Worm (Caenorhabditis elegans) whole organism, mixed stage, embryonic: ENCODE data around the gene F14F9.8.

Experiments
- M03D4.4 ChIP-seq: sonication (generic microtip); optimal IDR thresholded peaks from 2 replicates; lab custom pipeline; 2017; ENCODE audit warnings: mild to moderate bottlenecking, missing genetic modification characterization, missing compliant biosample characterization
- bed-3 ChIP-seq: fragments of 200-800 bp; sonication (Bioruptor generic); optimal IDR thresholded peaks from 3 replicates; lab custom pipeline; 2018; ENCODE audit warnings: mild to moderate bottlenecking, missing genetic modification characterization, moderate library complexity, missing compliant biosample characterization
- blmp-1 ChIP-seq: fragments of 150-350 bp; optimal IDR thresholded peaks from 2 replicates; lab custom pipeline; 2014; ENCODE audit warnings: missing biosample characterization, missing genetic modification characterization
- ceh-39 ChIP-seq: fragments of 150-350 bp; optimal IDR thresholded peaks from 2 replicates; lab custom pipeline; 2014; ENCODE audit warnings: missing biosample characterization, missing genetic modification characterization
- ceh-43 ChIP-seq: fragments of 200-800 bp; sonication (Bioruptor generic); optimal IDR thresholded peaks from 2 replicates; lab custom pipeline; 2018; ENCODE audit warnings: mild to moderate bottlenecking, missing genetic modification characterization, moderate library complexity, missing compliant biosample characterization
- ceh-83 ChIP-seq: fragments of 200-800 bp; sonication (Bioruptor generic); optimal IDR thresholded peaks from 2 replicates; lab custom pipeline; 2018; ENCODE audit warnings: mild to moderate bottlenecking, missing genetic modification characterization, missing compliant biosample characterization
- ces-1 ChIP-seq: fragments of 150-350 bp; optimal IDR thresholded peaks from 2 replicates; lab custom pipeline; 2014; ENCODE audit warnings: missing biosample characterization, missing genetic modification reagents, missing genetic modification characterization
- cnd-1 ChIP-seq: fragments of 200-800 bp; sonication (Bioruptor generic); optimal IDR thresholded peaks from 2 replicates; lab custom pipeline; 2018; ENCODE audit warnings: mild to moderate bottlenecking, missing genetic modification characterization, missing compliant biosample characterization
- drap-1 ChIP-seq: fragments of 200-800 bp; sonication (Bioruptor generic); optimal IDR thresholded peaks from 3 replicates; lab custom pipeline; 2018; ENCODE audit warnings: mild to moderate bottlenecking, missing genetic modification characterization, missing compliant biosample characterization
- elt-1 ChIP-seq: sonication (generic microtip); optimal IDR thresholded peaks from 2 replicates; lab custom pipeline; 2017; ENCODE audit warnings: missing genetic modification characterization, mild to moderate bottlenecking, missing compliant biosample characterization, antibody characterized with exemption, moderate library complexity, borderline replicate concordance; ENCODE audit not compliant: insufficient read depth
- ham-2 ChIP-seq: fragments of 200-800 bp; sonication (Bioruptor generic); optimal IDR thresholded peaks from 2 replicates; lab custom pipeline; 2018; ENCODE audit warnings: mild to moderate bottlenecking, missing genetic modification characterization, missing compliant biosample characterization
- hlh-1 ChIP-seq: fragments of 150-350 bp; optimal IDR thresholded peaks from 2 replicates; lab custom pipeline; 2014; ENCODE audit warnings: missing biosample characterization, missing genetic modification reagents, missing genetic modification characterization
- lin-13 ChIP-seq: fragments of 150-350 bp; optimal IDR thresholded peaks from 2 replicates; lab custom pipeline; 2014; ENCODE audit warnings: missing biosample characterization, missing genetic modification characterization
- lin-32 ChIP-seq: fragments of 200-800 bp; sonication (Bioruptor generic); optimal IDR thresholded peaks from 2 replicates; lab custom pipeline; 2018; ENCODE audit warnings: mild to moderate bottlenecking, missing genetic modification characterization, missing compliant biosample characterization
- lsy-2 ChIP-seq: fragments of 150-350 bp; optimal IDR thresholded peaks from 2 replicates; lab custom pipeline; 2014; ENCODE audit warnings: missing biosample characterization, missing genetic modification characterization
- mab-5 ChIP-seq: fragments of 150-350 bp; optimal IDR thresholded peaks from 2 replicates; lab custom pipeline; 2014; ENCODE audit warnings: missing biosample characterization, missing genetic modification characterization
- mep-1 ChIP-seq: fragments of 150-350 bp; optimal IDR thresholded peaks from 2 replicates; lab custom pipeline; 2017; ENCODE audit warnings: missing biosample characterization, missing genetic modification reagents, missing genetic modification characterization, inconsistent platforms
- mls-2 ChIP-seq: sonication (generic microtip); optimal IDR thresholded peaks from 2 replicates; lab custom pipeline; 2016; ENCODE audit warnings: mild to moderate bottlenecking, missing genetic modification characterization, moderate library complexity, missing compliant biosample characterization
- nhr-12 ChIP-seq: fragments of 150-350 bp; optimal IDR thresholded peaks from 2 replicates; lab custom pipeline; 2014; ENCODE audit warnings: missing biosample characterization, missing genetic modification characterization
- nhr-2 ChIP-seq: fragments of 150-350 bp; optimal IDR thresholded peaks from 2 replicates; lab custom pipeline; 2014; ENCODE audit warnings: missing biosample characterization, missing genetic modification characterization
- nhr-237 ChIP-seq: fragments of 150-350 bp; optimal IDR thresholded peaks from 2 replicates; lab custom pipeline; 2014; ENCODE audit warnings: missing biosample characterization, missing genetic modification characterization
- nhr-28 ChIP-seq: fragments of 150-350 bp; optimal IDR thresholded peaks from 2 replicates; lab custom pipeline; 2014; ENCODE audit warnings: missing biosample characterization, missing genetic modification characterization
- nhr-76 ChIP-seq: sonication (generic microtip); optimal IDR thresholded peaks from 2 replicates; lab custom pipeline; 2017; ENCODE audit warnings: missing biosample characterization, missing genetic modification characterization
- pha-4 ChIP-seq: fragments of 150-350 bp; optimal IDR thresholded peaks from 2 replicates; lab custom pipeline; 2018; ENCODE audit warnings: missing biosample characterization, missing genetic modification reagents, missing genetic modification characterization
- sem-2 ChIP-seq: fragments of 200-800 bp; sonication (Bioruptor generic); optimal IDR thresholded peaks from 2 replicates; lab custom pipeline; 2018; ENCODE audit warnings: mild to moderate bottlenecking, missing genetic modification characterization, missing compliant biosample characterization
- snpc-4 ChIP-seq: fragments of 150-350 bp; optimal IDR thresholded peaks from 2 replicates; lab custom pipeline; 2014; ENCODE audit warnings: missing biosample characterization, missing genetic modification characterization
- sptf-1 ChIP-seq: sonication (generic microtip); optimal IDR thresholded peaks from 2 replicates; lab custom pipeline; 2017; ENCODE audit warnings: mild to moderate bottlenecking, missing genetic modification characterization, moderate library complexity, missing compliant biosample characterization
- tbx-8 ChIP-seq: fragments of 200-800 bp; sonication (Bioruptor generic); optimal IDR thresholded peaks from 2 replicates; lab custom pipeline; 2018; ENCODE audit warnings: mild to moderate bottlenecking, missing genetic modification characterization, moderate library complexity, missing compliant biosample characterization
- unc-120 ChIP-seq: sonication (generic microtip); optimal IDR thresholded peaks from 2 replicates; lab custom pipeline; 2017; ENCODE audit warnings: missing genetic modification characterization, missing compliant biosample characterization; ENCODE audit not compliant: poor library complexity, severe bottlenecking
- unc-39 ChIP-seq: fragments of 150-350 bp; optimal IDR thresholded peaks from 2 replicates; lab custom pipeline; 2014; ENCODE audit warnings: missing biosample characterization, missing genetic modification characterization
- unc-62 ChIP-seq: fragments of 150-350 bp; optimal IDR thresholded peaks from 2 replicates; lab custom pipeline; 2014; ENCODE audit warnings: missing biosample characterization, missing genetic modification reagents, missing genetic modification characterization
- zip-8 ChIP-seq: fragments of 150-350 bp; optimal IDR thresholded peaks from 2 replicates; lab custom pipeline; 2014; ENCODE audit warnings: missing biosample characterization, missing genetic modification characterization
- ztf-11 ChIP-seq: fragments of 150-350 bp; optimal IDR thresholded peaks from 2 replicates; lab custom pipeline; 2014; ENCODE audit warnings: missing biosample characterization, missing genetic modification characterization

Gene F14F9.8

ce11 chrV:5090386-5090785 lies 39.7 kb upstream of the F14F9.8 start:
- no peak for TF ChIP-seq unc-62
- no peak for TF ChIP-seq ceh-39 (tag; lab: Kevin White, UChicago)
- no peak for TF ChIP-seq unc-120 (tag; lab: Kevin White, UChicago)
- TF ChIP-seq sptf-1 (tag; lab: Kevin White, UChicago), result no peak
- no peak for TF ChIP-seq lin-13 (tag; lab: Kevin White, UChicago)
- no peak for TF ChIP-seq ham-2
- no peak for TF ChIP-seq mls-2 (tag; lab: Kevin White, UChicago)
- no peak for TF ChIP-seq tbx-8 (GFP tag; lab: Kevin White, UChicago)

ce11 chrV:5097035-5097434 lies 33.1 kb upstream of the F14F9.8 start, which contains the start of gene C04F5.2:
Gene C04F5.2, minus strand, starts transcription at chrV:5097135.
- TF ChIP-seq sem-2 (GFP tag; lab: Kevin White, UChicago) (no peak), ztf-11 (tag; lab: Kevin White, UChicago) (no peak), cnd-1 (no peak), lin-13 (tag; lab: Kevin White, UChicago) (no peak), nhr-2 (no peak), unc-62 (no peak), tbx-8 (GFP tag; lab: Kevin White, UChicago) (no peak), pha-4 (tag; lab: Kevin White, UChicago) (no peak), unc-39 (tag; lab: Kevin White, UChicago) (no peak), nhr-237 (tag; lab: Kevin White, UChicago) (no peak), lsy-2 (tag; lab: Kevin White, UChicago) (no peak), nhr-28 (no peak), zip-8 (no peak), ceh-43 (no peak), hlh-1 (tag; lab: Kevin White, UChicago) (no peak), ceh-83 (no peak), elt-1 (tag; lab: Kevin White, UChicago) (no peak), sptf-1 (tag; lab: Kevin White, UChicago) (no peak), unc-120 (tag; lab: Kevin White, UChicago) (no peak), ces-1 (GFP tag; lab: Kevin White, UChicago) (no peak)

DNA sequence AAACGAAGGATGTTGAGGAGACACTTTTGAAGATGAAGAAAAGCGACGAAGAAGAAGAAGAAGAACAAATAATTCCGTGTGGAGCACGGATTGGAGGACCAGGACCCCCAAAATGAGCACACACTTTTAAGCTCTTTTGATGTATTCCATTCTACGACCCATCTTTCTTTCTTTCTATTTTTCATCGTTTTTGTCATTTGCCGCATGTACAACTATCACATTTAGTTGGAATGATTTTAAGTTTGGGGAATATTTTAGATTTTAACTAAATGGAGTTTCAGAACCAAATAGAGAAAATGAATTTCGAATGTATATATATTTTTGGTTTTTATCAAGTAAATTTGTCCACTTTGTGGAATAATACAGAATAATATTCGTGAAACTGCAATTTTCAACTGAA lies 31.2 kb upstream of the F14F9.8 start, which contains the start of gene unc-46:
Gene unc-46 (minus strand): TSS at position 101 of the 400 bp plus-strand sequence.
- no peak for TF ChIP-seq lin-13 (tag; lab: Kevin White, UChicago)
- no peak for TF ChIP-seq unc-39 (tag; lab: Kevin White, UChicago)
- no peak for TF ChIP-seq mep-1 (tag; lab: Kevin White, UChicago)
- TF ChIP-seq cnd-1, result no peak
- TF ChIP-seq mls-2 (tag; lab: Kevin White, UChicago), result no peak
- TF ChIP-seq M03D4.4, result no peak
- TF ChIP-seq, all 35 proteins: peak for 0

ce11 chrV:5102017-5102416 lies 28.1 kb upstream of the F14F9.8 start, which contains the start of gene srab-1:
Gene srab-1, minus strand, starts transcription at chrV:5102117.
- no peak for TF ChIP-seq nhr-237 (tag; lab: Kevin White, UChicago)
- no peak for TF ChIP-seq lin-13 (tag; lab: Kevin White, UChicago)
- TF ChIP-seq bed-3, result no peak
- TF ChIP-seq ztf-11 (tag; lab: Kevin White, UChicago), result no peak
- TF ChIP-seq hlh-1 (tag; lab: Kevin White, UChicago), result no peak
- TF ChIP-seq, all 35 proteins: peak for 0

ce11 chrV:5104934-5105333 lies 25.2 kb upstream of the F14F9.8 start, which contains the start of gene srab-2:
Gene srab-2, minus strand, starts transcription at chrV:5105034.
- TF ChIP-seq ces-1 (GFP tag; lab: Kevin White, UChicago) (no peak), lin-13 (tag; lab: Kevin White, UChicago) (no peak), snpc-4 (tag; lab: Kevin White, UChicago) (no peak), blmp-1 (tag; lab: Kevin White, UChicago) (no peak), unc-120 (tag; lab: Kevin White, UChicago) (no peak), ztf-11 (tag; lab: Kevin White, UChicago) (no peak), mep-1 (tag; lab: Kevin White, UChicago) (no peak), nhr-76 (tag; lab: Kevin White, UChicago) (no peak), unc-39 (tag; lab: Kevin White, UChicago) (no peak), ceh-39 (tag; lab: Kevin White, UChicago) (no peak), sem-2 (GFP tag; lab: Kevin White, UChicago) (no peak), drap-1 (no peak), mab-5 (tag; lab: Kevin White, UChicago) (no peak), pha-4 (tag; lab: Kevin White, UChicago) (no peak), tbx-8 (GFP tag; lab: Kevin White, UChicago) (no peak), nhr-28 (no peak), nhr-12 (no peak), nhr-237 (tag; lab: Kevin White, UChicago) (no peak), lin-32 (GFP tag; lab: Kevin White, UChicago) (no peak), ham-2 (no peak)
